Worm (Caenorhabditis elegans) whole organism, L1 larva: ENCODE measurements around the gene ZK470.14.

Source experiments
- C16A3.4 ChIP-seq: fragments of 150-350 bp; optimal IDR thresholded peaks from 2 replicates; lab custom pipeline; 2014; ENCODE audit warnings: missing biosample characterization, missing genetic modification characterization
- Y116A8C.19 ChIP-seq: sonication (generic microtip); optimal IDR thresholded peaks from 2 replicates; lab custom pipeline; 2016; ENCODE audit warnings: missing compliant biosample characterization, missing genetic modification characterization, borderline replicate concordance
- alr-1 ChIP-seq: fragments of 200-800 bp; sonication (Bioruptor generic); optimal IDR thresholded peaks from 2 replicates; lab custom pipeline; 2018; ENCODE audit warnings: borderline replicate concordance, mild to moderate bottlenecking, missing genetic modification characterization, missing compliant biosample characterization
- ama-1 ChIP-seq: fragments of 150-350 bp; optimal IDR thresholded peaks from 2 replicates; lab custom pipeline; 2014
- ceh-63 ChIP-seq: fragments of 200-800 bp; sonication (Bioruptor generic); optimal IDR thresholded peaks from 2 replicates; lab custom pipeline; 2018; ENCODE audit warnings: mild to moderate bottlenecking, missing genetic modification characterization, missing compliant biosample characterization
- ceh-90 ChIP-seq: sonication (generic microtip); optimal IDR thresholded peaks from 2 replicates; lab custom pipeline; 2016; ENCODE audit warnings: missing genetic modification characterization, missing compliant biosample characterization
- dpl-1 ChIP-seq, 3 experiments: fragments of 150-350 bp in 2 of 3; sonication (generic microtip) in 1 of 3; optimal IDR thresholded peaks; 2 replicates each; lab custom pipeline; 2014 to 2017; ENCODE audit warnings: missing biosample characterization in 3 of 3, missing genetic modification characterization in 3 of 3, missing genetic modification reagents in 3 of 3
- dsc-1 ChIP-seq: sonication (generic microtip); optimal IDR thresholded peaks from 2 replicates; lab custom pipeline; 2016; ENCODE audit warnings: mild to moderate bottlenecking, missing genetic modification characterization, missing compliant biosample characterization
- efl-1 ChIP-seq, 4 experiments: fragments of 150-350 bp; optimal IDR thresholded peaks in 3 of 4; peaks in 1 of 4; 1 replicate in 1 of 4; 2 replicates in 3 of 4; lab custom pipeline; 2014; ENCODE audit warnings: missing biosample characterization in 2 of 4, missing genetic modification characterization in 2 of 4, missing genetic modification reagents in 2 of 4
- egl-13 ChIP-seq: sonication (generic microtip); optimal IDR thresholded peaks from 2 replicates; lab custom pipeline; 2016; ENCODE audit warnings: missing genotype, missing genetic modification reagents, missing genetic modification characterization, missing compliant biosample characterization
- egl-27 ChIP-seq, 2 experiments: fragments of 150-350 bp in 1 of 2; sonication (generic microtip); optimal IDR thresholded peaks; 3 replicates each; lab custom pipeline; 2017 to 2018; ENCODE audit warnings: missing biosample characterization in 2 of 2, missing genetic modification characterization in 2 of 2, missing genetic modification reagents in 2 of 2
- elt-2 ChIP-seq: sonication (generic microtip); optimal IDR thresholded peaks from 2 replicates; lab custom pipeline; 2016; ENCODE audit warnings: missing genetic modification characterization, mild to moderate bottlenecking, inconsistent platforms, missing compliant biosample characterization, missing genetic modification reagents
- elt-3 ChIP-seq, 6 experiments: fragments of 150-350 bp in 1 of 6; sonication (generic microtip); optimal IDR thresholded peaks; 2 replicates each; lab custom pipeline; 2017 to 2018; ENCODE audit warnings: missing biosample characterization in 6 of 6, missing genetic modification characterization in 6 of 6, inconsistent platforms in 1 of 6
- ets-5 ChIP-seq: fragments of 200-800 bp; sonication (Bioruptor generic); IDR thresholded peaks from 2 replicates; pipeline ENCODE4 v1.3.6; 2022; ENCODE audit warnings: missing genetic modification characterization, missing compliant biosample characterization
- fkh-10 ChIP-seq: sonication (generic microtip); optimal IDR thresholded peaks from 2 replicates; lab custom pipeline; 2017; ENCODE audit warnings: missing biosample characterization, missing genetic modification reagents, missing genetic modification characterization
- fkh-4 ChIP-seq: sonication (generic microtip); optimal IDR thresholded peaks from 2 replicates; lab custom pipeline; 2016; ENCODE audit warnings: missing compliant biosample characterization, missing genetic modification characterization, borderline replicate concordance
- grh-1 ChIP-seq: fragments of 200-800 bp; sonication (Bioruptor generic); IDR thresholded peaks from 2 replicates; pipeline ENCODE4 v1.3.6; 2022; ENCODE audit warnings: missing genetic modification reagents, missing genetic modification characterization, missing compliant biosample characterization
- hlh-17 ChIP-seq: fragments of 200-800 bp; sonication (Bioruptor generic); optimal IDR thresholded peaks from 2 replicates; lab custom pipeline; 2018; ENCODE audit warnings: missing genetic modification characterization, mild to moderate bottlenecking, missing compliant biosample characterization, moderate library complexity, borderline replicate concordance
- hlh-4 ChIP-seq: sonication (generic microtip); optimal IDR thresholded peaks from 2 replicates; lab custom pipeline; 2016; ENCODE audit warnings: mild to moderate bottlenecking, missing genetic modification characterization, missing compliant biosample characterization
- jun-1 ChIP-seq: fragments of 150-350 bp; optimal IDR thresholded peaks from 2 replicates; lab custom pipeline; 2014; ENCODE audit warnings: missing biosample characterization, missing genetic modification reagents, missing genetic modification characterization
- lin-13 ChIP-seq: fragments of 150-350 bp; optimal IDR thresholded peaks from 2 replicates; lab custom pipeline; 2014; ENCODE audit warnings: missing biosample characterization, missing genetic modification reagents, missing genetic modification characterization
- lin-14 ChIP-seq: fragments of 200-800 bp; sonication (Bioruptor generic); optimal IDR thresholded peaks from 2 replicates; lab custom pipeline; 2018; ENCODE audit warnings: mild to moderate bottlenecking, missing genetic modification characterization, moderate library complexity, missing compliant biosample characterization
- lin-15B ChIP-seq: fragments of 150-350 bp; sonication (generic microtip); optimal IDR thresholded peaks from 3 replicates; lab custom pipeline; 2014; ENCODE audit warnings: missing biosample characterization, missing genetic modification characterization
- lin-39 ChIP-seq: fragments of 150-350 bp; optimal IDR thresholded peaks from 2 replicates; lab custom pipeline; 2014; ENCODE audit warnings: missing biosample characterization, missing genetic modification reagents, missing genetic modification characterization
- lir-3 ChIP-seq: sonication (generic microtip); optimal IDR thresholded peaks from 2 replicates; lab custom pipeline; 2016; ENCODE audit warnings: mild to moderate bottlenecking, missing genetic modification characterization, moderate library complexity, missing compliant biosample characterization; ENCODE audit not compliant: poor library complexity
- lsy-2 ChIP-seq, 2 experiments: fragments of 150-350 bp; optimal IDR thresholded peaks; 2 replicates each; lab custom pipeline; 2014; ENCODE audit warnings: missing biosample characterization in 2 of 2, missing genetic modification characterization in 2 of 2
- mab-9 ChIP-seq: fragments of 200-800 bp; sonication (Bioruptor generic); IDR thresholded peaks from 2 replicates; pipeline ENCODE4 v1.3.6; 2022; ENCODE audit warnings: missing genetic modification reagents, missing genetic modification characterization, missing compliant biosample characterization
- mef-2 ChIP-seq: fragments of 150-350 bp; optimal IDR thresholded peaks from 2 replicates; lab custom pipeline; 2014; ENCODE audit warnings: missing biosample characterization, missing genetic modification characterization
- mep-1 ChIP-seq: fragments of 150-350 bp; optimal IDR thresholded peaks from 2 replicates; lab custom pipeline; 2014; ENCODE audit warnings: missing biosample characterization, missing genetic modification characterization
- nhr-11 ChIP-seq: fragments of 150-350 bp; optimal IDR thresholded peaks from 2 replicates; lab custom pipeline; 2014; ENCODE audit warnings: missing biosample characterization, missing genetic modification characterization
- nhr-19 ChIP-seq: fragments of 200-800 bp; sonication (Bioruptor generic); conservative IDR thresholded peaks from 2 replicates; pipeline ENCODE4 v1.3.6; 2022; ENCODE audit warnings: missing genetic modification characterization, missing compliant biosample characterization
- nhr-28 ChIP-seq: fragments of 150-350 bp; optimal IDR thresholded peaks from 2 replicates; lab custom pipeline; 2014; ENCODE audit warnings: missing biosample characterization, missing genetic modification characterization
- nhr-47 ChIP-seq: sonication (generic microtip); optimal IDR thresholded peaks from 2 replicates; lab custom pipeline; 2016; ENCODE audit warnings: mild to moderate bottlenecking, missing genetic modification characterization, moderate library complexity, missing compliant biosample characterization
- nhr-76 ChIP-seq: sonication (generic microtip); optimal IDR thresholded peaks from 2 replicates; lab custom pipeline; 2017; ENCODE audit warnings: missing biosample characterization, missing genetic modification characterization
- nhr-77 ChIP-seq: fragments of 150-350 bp; optimal IDR thresholded peaks from 2 replicates; lab custom pipeline; 2014; ENCODE audit warnings: missing biosample characterization, missing genetic modification characterization
- nhr-85 ChIP-seq: sonication (generic microtip); peaks from one replicate; lab custom pipeline; 2016; ENCODE audit warnings: missing genetic modification characterization, inconsistent platforms, missing compliant biosample characterization
- pax-3 ChIP-seq: fragments of 200-800 bp; sonication (Bioruptor generic); optimal IDR thresholded peaks from 2 replicates; lab custom pipeline; 2018; ENCODE audit warnings: mild to moderate bottlenecking, missing genetic modification characterization, moderate library complexity, missing compliant biosample characterization
- pqm-1 ChIP-seq: sonication (generic microtip); optimal IDR thresholded peaks from 3 replicates; lab custom pipeline; 2017; ENCODE audit warnings: missing biosample characterization, missing genetic modification characterization
- rnt-1 ChIP-seq: sonication (generic microtip); optimal IDR thresholded peaks from 2 replicates; lab custom pipeline; 2016; ENCODE audit warnings: mild to moderate bottlenecking, missing genetic modification characterization, moderate library complexity, missing compliant biosample characterization
- skn-1 ChIP-seq: fragments of 150-350 bp; optimal IDR thresholded peaks from 2 replicates; lab custom pipeline; 2014; ENCODE audit warnings: missing biosample characterization, missing genetic modification characterization
- snu-23 ChIP-seq: sonication (generic microtip); optimal IDR thresholded peaks from 2 replicates; lab custom pipeline; 2016; ENCODE audit warnings: missing genetic modification characterization, missing compliant biosample characterization
- sptf-1 ChIP-seq: fragments of 150-350 bp; optimal IDR thresholded peaks from 2 replicates; lab custom pipeline; 2014; ENCODE audit warnings: missing biosample characterization, missing genetic modification characterization
- sup-37 ChIP-seq: fragments of 200-800 bp; sonication (Bioruptor generic); optimal IDR thresholded peaks from 2 replicates; lab custom pipeline; 2018; ENCODE audit warnings: mild to moderate bottlenecking, missing genetic modification characterization, missing compliant biosample characterization
- swsn-7 ChIP-seq: sonication (generic microtip); optimal IDR thresholded peaks from 2 replicates; lab custom pipeline; 2016; ENCODE audit warnings: missing genetic modification characterization, missing compliant biosample characterization
- tbx-2 ChIP-seq: sonication (generic microtip); optimal IDR thresholded peaks from 2 replicates; lab custom pipeline; 2016; ENCODE audit warnings: missing genetic modification characterization, missing compliant biosample characterization
- tlp-1 ChIP-seq: fragments of 150-350 bp; optimal IDR thresholded peaks from 2 replicates; lab custom pipeline; 2014; ENCODE audit warnings: missing biosample characterization, missing genetic modification characterization
- unc-30 ChIP-seq: sonication (generic microtip); optimal IDR thresholded peaks from 2 replicates; lab custom pipeline; 2017; ENCODE audit warnings: missing biosample characterization, missing genetic modification characterization
- unc-98 ChIP-seq: fragments of 200-800 bp; sonication (Bioruptor generic); IDR thresholded peaks from 2 replicates; pipeline ENCODE4 v1.3.6; 2022; ENCODE audit warnings: missing genetic modification characterization, missing compliant biosample characterization
- vab-15 ChIP-seq: sonication (generic microtip); optimal IDR thresholded peaks from 2 replicates; lab custom pipeline; 2017; ENCODE audit warnings: missing genotype, mild to moderate bottlenecking, missing genetic modification characterization, missing compliant biosample characterization
- zag-1 ChIP-seq: fragments of 150-350 bp; optimal IDR thresholded peaks from 2 replicates; lab custom pipeline; 2014; ENCODE audit warnings: missing biosample characterization, missing genetic modification characterization
- ztf-11 ChIP-seq, 2 experiments: sonication (generic microtip); optimal IDR thresholded peaks; 2 replicates each; lab custom pipeline; 2016 to 2017; ENCODE audit warnings: missing genetic modification characterization in 2 of 2, missing biosample characterization in 1 of 2, missing compliant biosample characterization in 1 of 2
- ztf-4 ChIP-seq: fragments of 150-350 bp; optimal IDR thresholded peaks from 2 replicates; lab custom pipeline; 2014; ENCODE audit warnings: missing biosample characterization, missing genetic modification characterization

ZK470.14 gene

DNA sequence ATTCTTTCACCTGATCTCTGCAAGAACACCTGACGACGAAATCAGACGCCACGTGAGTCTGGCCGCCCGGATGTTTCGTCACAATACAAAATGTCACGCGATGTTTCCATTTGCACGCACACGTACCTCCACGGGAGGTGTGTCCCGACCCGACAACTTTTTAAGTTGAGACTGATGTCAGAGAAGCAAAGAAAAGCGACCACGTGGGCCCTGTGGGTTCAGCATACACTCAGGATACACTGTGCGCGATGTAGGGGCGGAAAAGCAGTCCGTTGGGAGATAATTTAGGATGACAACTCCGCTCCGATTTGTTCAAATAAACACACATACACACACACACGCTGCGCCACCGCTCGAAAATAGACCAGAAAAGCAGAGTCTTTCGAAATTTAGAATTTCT is 25.0 kb upstream of the ZK470.14 start (continued):
- TF ChIP-seq egl-13 (tag; lab: Kevin White, UChicago) (peak; percentile 83), snu-23 (GFP tag; lab: Kevin White, UChicago) (peak; percentile 90), lin-15B (tag; lab: Kevin White, UChicago) (no peak), nhr-77 (tag; lab: Kevin White, UChicago) (peak; percentile 47), jun-1 (peak; percentile 53), tbx-2 (peak; percentile 93), ceh-63 (no peak), ama-1 (no peak), nhr-76 (tag; lab: Kevin White, UChicago) (no peak), pax-3 (tag; lab: Kevin White, UChicago) (peak; percentile 76), nhr-28 (peak; percentile 66), elt-2 (peak; percentile 90), nhr-19 (GFP tag; lab: Robert Waterston, UW) (peak; percentile 96), mef-2 (tag; lab: Kevin White, UChicago) (peak; percentile 77), efl-1 (optimal IDR thresholded peaks at IDR 0.05; lab: Kevin White, UChicago) (peak; percentile 39 to 47), efl-1 (GFP tag; optimal IDR thresholded peaks at IDR 0.05 in 1 of 2; lab: Kevin White, UChicago) (peak; percentile 19 to 95), alr-1 (no peak), rnt-1 (peak; percentile 92), elt-3 (tag; optimal IDR thresholded peaks at IDR 0.05; lab: Kevin White, UChicago) (peak in 2 of 6 experiments; percentile 72 to 75), hlh-17 (GFP tag; lab: Kevin White, UChicago) (peak; percentile 19), Y116A8C.19 (tag; lab: Kevin White, UChicago) (no peak), lin-39 (tag; lab: Kevin White, UChicago) (peak; percentile 39), vab-15 (tag; lab: Kevin White, UChicago) (no peak), hlh-4 (peak; percentile 40), unc-98 (GFP tag; lab: Robert Waterston, UW) (peak; percentile 68), ets-5 (GFP tag; lab: Robert Waterston, UW) (no peak), lin-13 (GFP tag; lab: Kevin White, UChicago) (peak; percentile 31), unc-30 (tag; lab: Kevin White, UChicago) (no peak), sptf-1 (tag; lab: Kevin White, UChicago) (no peak), lir-3 (tag; lab: Kevin White, UChicago) (peak; percentile 87), dpl-1 (GFP tag; optimal IDR thresholded peaks at IDR 0.05; lab: Kevin White, UChicago) (peak; percentile 12 to 49 (median 43)), swsn-7 (tag; lab: Kevin White, UChicago) (peak; percentile 83), pqm-1 (tag; lab: Kevin White, UChicago) (no peak), lin-14 (peak; percentile 98), tlp-1 (tag; lab: Kevin White, UChicago) (no peak), zag-1 (peak; percentile 32), ceh-90 (tag; lab: Kevin White, UChicago) (no peak), mep-1 (tag; lab: Kevin White, UChicago) (peak; percentile 84), nhr-47 (tag; lab: Kevin White, UChicago) (peak; percentile 90), nhr-11 (peak; percentile 29), dsc-1 (tag; lab: Kevin White, UChicago) (peak; percentile 9), lsy-2 (tag; optimal IDR thresholded peaks at IDR 0.05; lab: Kevin White, UChicago) (peak; percentile 56 to 82), sup-37 (peak; percentile 77), C16A3.4 (tag; lab: Kevin White, UChicago) (peak; percentile 55), mab-9 (peak; percentile 67; the same call in 1 of the 2 replicates), grh-1 (peak; percentile 76), egl-27 (tag; optimal IDR thresholded peaks at IDR 0.05; lab: Kevin White, UChicago) (no peak), nhr-85 (tag; lab: Kevin White, UChicago) (peak; percentile 99), skn-1 (peak; percentile 75), fkh-10 (peak; percentile 42), ztf-11 (tag; optimal IDR thresholded peaks at IDR 0.05; lab: Kevin White, UChicago) (no peak), ztf-4 (tag; lab: Kevin White, UChicago) (peak; percentile 91), fkh-4 (no peak)
